Worm (Caenorhabditis elegans): ENCODE data around the gene phf-30.

The phf-30 gene

DNA sequence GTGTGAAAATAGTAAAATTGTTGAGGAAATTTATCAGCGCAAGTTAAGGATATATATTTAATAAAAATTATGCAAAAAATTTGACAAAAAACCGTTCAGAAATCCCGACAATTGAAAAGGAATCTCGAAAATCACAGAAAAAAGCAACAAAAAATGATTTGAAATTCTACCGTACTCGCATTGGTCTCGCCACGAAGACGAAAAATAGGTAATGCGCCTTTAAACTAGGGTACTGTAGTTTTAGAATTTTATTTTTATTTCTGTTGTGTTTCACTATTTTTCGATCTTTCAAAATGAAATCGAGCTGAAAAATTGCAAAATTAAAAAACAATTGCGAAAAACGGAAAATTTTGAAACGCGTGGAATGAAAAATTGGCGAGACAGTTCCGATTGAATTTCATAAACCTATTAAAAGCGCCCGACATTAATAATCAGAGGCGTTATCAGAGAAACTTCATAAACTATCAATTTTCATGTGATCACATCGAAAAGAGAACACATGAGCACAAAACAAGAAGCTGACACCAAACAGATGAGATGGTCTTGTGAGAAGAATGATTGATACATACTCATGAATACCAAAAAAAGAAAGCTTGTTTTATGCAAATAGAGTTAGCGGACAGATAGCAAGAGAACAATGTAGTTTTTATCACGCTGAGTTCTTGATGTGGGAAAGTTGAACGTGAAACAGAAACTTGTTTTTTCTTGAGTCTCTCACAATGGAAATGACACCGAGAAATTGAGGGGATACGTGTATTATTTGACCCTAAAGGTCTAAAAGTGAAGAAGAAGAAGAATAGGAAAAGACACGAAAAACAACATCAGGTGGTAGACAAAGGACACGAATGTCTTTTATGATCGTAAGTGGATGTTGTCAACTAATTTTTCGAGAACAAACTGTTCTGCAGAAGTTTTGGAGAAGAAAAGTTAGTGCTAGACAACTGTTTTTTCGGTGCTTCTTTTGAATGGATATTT, 43.7 kb upstream of the phf-30 start (continued):
- TF ChIP-seq K12H6.12 (tag; optimal IDR thresholded peaks at IDR 0.05) (no peak), Y95B8A.8 (GFP tag; IDR thresholded peaks at IDR 0.05) (no peak), F23B12.7 (tag; optimal IDR thresholded peaks at IDR 0.05; ENCODE audit: insufficient read depth) (no peak), nhr-80 (tag; optimal IDR thresholded peaks at IDR 0.05) (peak; percentile 94), zfh-2 (GFP tag; conservative IDR thresholded peaks at IDR 0.05) (no peak), mel-28 (tag; optimal IDR thresholded peaks at IDR 0.05; ENCODE audit: borderline replicate concordance) (no peak), lin-54 (GFP tag; optimal IDR thresholded peaks at IDR 0.05) (peak; percentile 52), snpc-3.4 (tag; optimal IDR thresholded peaks at IDR 0.05) (peak; percentile 42), snpc-1.1 (tag; optimal IDR thresholded peaks at IDR 0.05; ENCODE audit: insufficient read depth) (no peak), lsl-1 (GFP tag; optimal IDR thresholded peaks at IDR 0.05) (peak; percentile 96), T26A5.8 (tag; optimal IDR thresholded peaks at IDR 0.05) (no peak), athp-1 (tag; optimal IDR thresholded peaks at IDR 0.05) (no peak), ztf-18 (tag; optimal IDR thresholded peaks at IDR 0.05) (no peak), die-1 (tag; optimal IDR thresholded peaks at IDR 0.05) (no peak), tlf-1 (GFP tag; optimal IDR thresholded peaks at IDR 0.05) (no peak), B0261.1 (tag; optimal IDR thresholded peaks at IDR 0.05) (no peak), lin-26 (GFP tag; IDR thresholded peaks at IDR 0.05) (peak; percentile 48; the same call in 1 of the 2 replicates), lin-40 (tag; optimal IDR thresholded peaks at IDR 0.05) (no peak), nfya-2 (GFP tag; IDR thresholded peaks at IDR 0.05) (no peak), F10E7.11 (tag; optimal IDR thresholded peaks at IDR 0.05) (no peak), Y53G8AR.9 (GFP tag; conservative IDR thresholded peaks at IDR 0.05) (no peak), rpc-1 (optimal IDR thresholded peaks at IDR 0.05) (no peak), rpc-1 (tag; optimal IDR thresholded peaks at IDR 0.05) (no peak), hmg-1.2 (GFP tag; IDR thresholded peaks at IDR 0.05) (no peak), gei-17 (GFP tag; optimal IDR thresholded peaks at IDR 0.05) (no peak), efl-1 (GFP tag; optimal IDR thresholded peaks at IDR 0.05) (no peak), bed-1 (GFP tag; IDR thresholded peaks at IDR 0.05) (no peak), C06A6.2 (GFP tag; conservative IDR thresholded peaks at IDR 0.05) (no peak), Y79H2A.3 (GFP tag; conservative IDR thresholded peaks at IDR 0.05) (no peak), hsf-1 (GFP tag; IDR thresholded peaks at IDR 0.05) (no peak), let-607 (tag; optimal IDR thresholded peaks at IDR 0.05) (no peak), mxl-1 (tag; optimal IDR thresholded peaks at IDR 0.05) (no peak), egrh-3 (GFP tag; IDR thresholded peaks at IDR 0.05) (no peak), ceh-100 (GFP tag; IDR thresholded peaks at IDR 0.05) (no peak), cebp-2 (GFP tag; IDR thresholded peaks at IDR 0.05) (no peak), egl-18 (GFP tag; IDR thresholded peaks at IDR 0.05) (no peak), nfyb-1 (GFP tag; IDR thresholded peaks at IDR 0.05) (no peak), atf-7 (tag; optimal IDR thresholded peaks at IDR 0.05) (peak; percentile 20), bed-2 (GFP tag; IDR thresholded peaks at IDR 0.05) (no peak), ceh-27 (GFP tag; optimal IDR thresholded peaks at IDR 0.05) (no peak), tbp1 (GFP tag; optimal IDR thresholded peaks at IDR 0.05) (no peak), ztf-25 (GFP tag; IDR thresholded peaks at IDR 0.05) (no peak), madf-10 (tag; optimal IDR thresholded peaks at IDR 0.05) (no peak), egl-44 (GFP tag; IDR thresholded peaks at IDR 0.05) (no peak), ceh-58 (GFP tag; IDR thresholded peaks at IDR 0.05) (no peak), sptf-2 (GFP tag; optimal IDR thresholded peaks at IDR 0.05) (no peak), zim-3 (tag; optimal IDR thresholded peaks at IDR 0.05) (no peak), nhr-90 (tag; optimal IDR thresholded peaks at IDR 0.05) (peak; percentile 9)
